Fruit fly (Drosophila melanogaster) whole organism, adult: Measurements from ENCODE around the gene CG1324.

Source experiments
- CG1620 ChIP-seq: fragments of 200-800 bp; sonication (Bioruptor generic); optimal IDR thresholded peaks from 2 replicates; lab custom pipeline; 2016; ENCODE audit warnings: missing biosample characterization, missing genetic modification characterization
- CG5204 ChIP-seq: fragments of 200-800 bp; sonication (Bioruptor generic); optimal IDR thresholded peaks from 2 replicates; lab custom pipeline; 2016; ENCODE audit warnings: missing biosample characterization, missing genetic modification characterization
- cnc ChIP-seq, 2 experiments: fragments of >200 bp; optimal IDR thresholded peaks; 2 replicates each; lab custom pipeline; 2017
- kay ChIP-seq: fragments of 200-800 bp; sonication (Bioruptor generic); peaks from one replicate; lab custom pipeline; 2016; ENCODE audit warnings: missing biosample characterization, missing genetic modification characterization, borderline replicate concordance

dm6 chrX:20731492-20731891 lies 4.3 kb downstream of the CG1324 start:
- no peak for TF ChIP-seq kay (GFP tag; lab: Kevin White, UChicago)
- no peak for TF ChIP-seq CG5204
- no peak for TF ChIP-seq cnc (optimal IDR thresholded peaks at IDR 0.05; lab: Kevin White, UChicago)
- no peak for TF ChIP-seq CG1620 (GFP tag; lab: Kevin White, UChicago)
